Fruit fly (Drosophila melanogaster) whole organism, embryonic: ENCODE results near the gene Scr.

Experiments used
- CG10209 ChIP-seq: fragments of 200-800 bp; sonication (Bioruptor generic); optimal IDR thresholded peaks from 3 replicates; lab custom pipeline; 2017; ENCODE audit warnings: missing biosample characterization, mild to moderate bottlenecking, missing genetic modification characterization, missing genetic modification reagents
- CG11093 ChIP-seq: fragments of 200-800 bp; sonication (Bioruptor generic); IDR thresholded peaks from 3 replicates; pipeline ENCODE4 v1.3.6; 2022; ENCODE audit warnings: missing biosample characterization, missing genetic modification characterization
- CG13123 ChIP-seq: fragments of 200-800 bp; sonication (Bioruptor generic); optimal IDR thresholded peaks from 2 replicates; lab custom pipeline; 2016; ENCODE audit warnings: missing biosample characterization, missing genetic modification characterization
- CG13775 ChIP-seq: fragments of 200-800 bp; sonication (Bioruptor generic); optimal IDR thresholded peaks from 3 replicates; lab custom pipeline; 2017; ENCODE audit warnings: missing biosample characterization, mild to moderate bottlenecking, missing genetic modification characterization
- CG15011 ChIP-seq: fragments of 200-800 bp; sonication (Bioruptor generic); optimal IDR thresholded peaks from 3 replicates; lab custom pipeline; 2018; ENCODE audit warnings: missing biosample characterization, mild to moderate bottlenecking, missing genetic modification characterization
- CG15479 ChIP-seq: fragments of 200-800 bp; sonication (Bioruptor generic); optimal IDR thresholded peaks from 3 replicates; lab custom pipeline; 2019; ENCODE audit warnings: missing biosample characterization, mild to moderate bottlenecking, missing genetic modification characterization, moderate library complexity
- CG1603 ChIP-seq: fragments of 200-800 bp; sonication (Bioruptor generic); optimal IDR thresholded peaks from 2 replicates; lab custom pipeline; 2019; ENCODE audit warnings: missing biosample characterization, mild to moderate bottlenecking, missing genetic modification characterization, moderate library complexity
- CG16815 ChIP-seq: fragments of 200-800 bp; sonication (Bioruptor generic); optimal IDR thresholded peaks from 3 replicates; lab custom pipeline; 2017; ENCODE audit warnings: missing biosample characterization, mild to moderate bottlenecking, missing genetic modification characterization
- CG17385 ChIP-seq: fragments of 200-800 bp; sonication (Bioruptor generic); optimal IDR thresholded peaks from 3 replicates; lab custom pipeline; 2018; ENCODE audit warnings: missing biosample characterization, mild to moderate bottlenecking, missing genetic modification characterization
- CG1832 ChIP-seq: fragments of 200-800 bp; sonication (Bioruptor generic); optimal IDR thresholded peaks from 2 replicates; lab custom pipeline; 2017; ENCODE audit warnings: missing biosample characterization, mild to moderate bottlenecking, missing genetic modification characterization, inconsistent platforms
- CG6765 ChIP-seq: fragments of 200-800 bp; sonication (Bioruptor generic); optimal IDR thresholded peaks from 3 replicates; lab custom pipeline; 2017; ENCODE audit warnings: missing biosample characterization, mild to moderate bottlenecking, missing genetic modification characterization
- CG6791 ChIP-seq: fragments of 200-800 bp; sonication (Bioruptor generic); IDR thresholded peaks from 3 replicates; pipeline ENCODE4 v1.3.6; 2022; ENCODE audit warnings: missing biosample characterization, missing genetic modification characterization; ENCODE audit not compliant: partially characterized antibody
- CG8388 ChIP-seq: fragments of 200-800 bp; sonication (Bioruptor generic); optimal IDR thresholded peaks from 2 replicates; lab custom pipeline; 2019; ENCODE audit warnings: missing biosample characterization, mild to moderate bottlenecking, missing genetic modification characterization, moderate library complexity
- Doc2 ChIP-seq: fragments of 200-800 bp; sonication (Bioruptor generic); IDR thresholded peaks from 2 replicates; pipeline ENCODE4 v1.3.6; 2022; ENCODE audit warnings: missing biosample characterization, missing genetic modification characterization
- Ets65A ChIP-seq: fragments of 200-800 bp; sonication (Bioruptor generic); peaks from one replicate; lab custom pipeline; 2016; ENCODE audit warnings: missing biosample characterization, missing genetic modification characterization
- Kr ChIP-seq: fragments of 200-800 bp; sonication (Bioruptor generic); optimal IDR thresholded peaks from 2 replicates; lab custom pipeline; 2017; ENCODE audit warnings: missing biosample characterization, mild to moderate bottlenecking, missing genetic modification characterization
- Max ChIP-seq: fragments of 200-800 bp; sonication (Bioruptor generic); optimal IDR thresholded peaks from 2 replicates; lab custom pipeline; 2016; ENCODE audit warnings: missing biosample characterization, mild to moderate bottlenecking, missing genetic modification characterization
- Nf-YA ChIP-seq: fragments of 200-800 bp; sonication (Bioruptor generic); IDR thresholded peaks from 2 replicates; pipeline ENCODE4 v1.3.6; 2022; ENCODE audit warnings: missing biosample characterization, missing genetic modification characterization
- Nf-YB ChIP-seq: fragments of 200-800 bp; sonication (Bioruptor generic); optimal IDR thresholded peaks from 3 replicates; lab custom pipeline; 2019; ENCODE audit warnings: missing biosample characterization, mild to moderate bottlenecking, missing genetic modification characterization, moderate library complexity
- Nf-YC ChIP-seq: fragments of 200-800 bp; optimal IDR thresholded peaks from 3 replicates; lab custom pipeline; 2019; ENCODE audit warnings: missing biosample characterization, mild to moderate bottlenecking, missing genetic modification characterization, moderate library complexity
- Usf ChIP-seq: fragments of 200-800 bp; sonication (Bioruptor generic); optimal IDR thresholded peaks from 2 replicates; lab custom pipeline; 2017; ENCODE audit warnings: missing genotype, missing biosample characterization, missing genetic modification characterization
- amos ChIP-seq: fragments of 200-800 bp; sonication (Bioruptor generic); IDR thresholded peaks from 2 replicates; pipeline ENCODE4 v1.3.6; 2022; ENCODE audit warnings: missing biosample characterization, missing genetic modification characterization; ENCODE audit not compliant: partially characterized antibody
- bbx ChIP-seq: fragments of 200-800 bp; sonication (Bioruptor generic); IDR thresholded peaks from 2 replicates; pipeline ENCODE4 v1.3.6; 2022; ENCODE audit warnings: missing biosample characterization, missing genetic modification characterization; ENCODE audit not compliant: partially characterized antibody
- bowl ChIP-seq: fragments of 200-800 bp; sonication (Bioruptor generic); IDR thresholded peaks from 2 replicates; pipeline ENCODE4 v1.3.6; 2022; ENCODE audit warnings: missing biosample characterization, missing genetic modification characterization
- cwo ChIP-seq: fragments of 200-800 bp; sonication (Bioruptor generic); optimal IDR thresholded peaks from 3 replicates; lab custom pipeline; 2017; ENCODE audit warnings: missing biosample characterization, missing genetic modification characterization, mild to moderate bottlenecking, moderate library complexity, missing genetic modification reagents
- ftz-f1 ChIP-seq: fragments of 200-800 bp; sonication (Bioruptor generic); optimal IDR thresholded peaks from 2 replicates; lab custom pipeline; 2016; ENCODE audit warnings: missing biosample characterization, missing genetic modification characterization
- gsb-n ChIP-seq: fragments of 200-800 bp; sonication (Bioruptor generic); optimal IDR thresholded peaks from 3 replicates; lab custom pipeline; 2018; ENCODE audit warnings: missing biosample characterization, mild to moderate bottlenecking, missing genetic modification characterization
- lab ChIP-seq: fragments of 200-800 bp; sonication (Bioruptor generic); optimal IDR thresholded peaks from 3 replicates; lab custom pipeline; 2017; ENCODE audit warnings: missing biosample characterization, missing genetic modification characterization, mild to moderate bottlenecking, moderate library complexity, missing genetic modification reagents
- pho ChIP-seq: fragments of 200-800 bp; sonication (Bioruptor generic); optimal IDR thresholded peaks from 2 replicates; lab custom pipeline; 2016; ENCODE audit warnings: missing biosample characterization, missing genetic modification characterization
- pnt ChIP-seq: fragments of 200-800 bp; sonication (Bioruptor generic); optimal IDR thresholded peaks from 3 replicates; lab custom pipeline; 2016; ENCODE audit warnings: missing biosample characterization, missing genetic modification characterization
- pros ChIP-seq: fragments of 200-800 bp; sonication (Bioruptor generic); optimal IDR thresholded peaks from 3 replicates; lab custom pipeline; 2019; ENCODE audit warnings: missing biosample characterization, mild to moderate bottlenecking, missing genetic modification characterization, moderate library complexity
- pzg ChIP-seq: fragments of 200-800 bp; sonication (Bioruptor generic); optimal IDR thresholded peaks from 3 replicates; lab custom pipeline; 2018; ENCODE audit warnings: missing biosample characterization, mild to moderate bottlenecking, missing genetic modification characterization, moderate library complexity
- schlank ChIP-seq: fragments of 200-800 bp; sonication (Bioruptor generic); optimal IDR thresholded peaks from 2 replicates; lab custom pipeline; 2018; ENCODE audit warnings: missing biosample characterization, mild to moderate bottlenecking, missing genetic modification characterization
- sd ChIP-seq: fragments of 200-800 bp; sonication (Bioruptor generic); optimal IDR thresholded peaks from 3 replicates; lab custom pipeline; 2018; ENCODE audit warnings: missing biosample characterization, mild to moderate bottlenecking, missing genetic modification characterization, moderate library complexity
- seq ChIP-seq: fragments of 200-800 bp; sonication (Bioruptor generic); IDR thresholded peaks from 2 replicates; pipeline ENCODE4 v1.3.6; 2022; ENCODE audit warnings: missing biosample characterization, missing genetic modification characterization
- sisA ChIP-seq: fragments of 200-800 bp; sonication (Bioruptor generic); IDR thresholded peaks from 2 replicates; pipeline ENCODE4 v1.3.6; 2022; ENCODE audit warnings: missing biosample characterization, missing genetic modification characterization
- stwl ChIP-seq: fragments of 200-800 bp; sonication (Bioruptor generic); optimal IDR thresholded peaks from 3 replicates; lab custom pipeline; 2018; ENCODE audit warnings: missing biosample characterization, mild to moderate bottlenecking, missing genetic modification characterization, moderate library complexity
- tll ChIP-seq, 2 experiments: fragments of 200-800 bp in 1 of 2; fragments of >200 bp in 1 of 2; sonication (Bioruptor generic) in 1 of 2; optimal IDR thresholded peaks; 2 replicates each; lab custom pipeline; 2017 to 2019; ENCODE audit warnings: missing biosample characterization in 2 of 2, missing genetic modification characterization in 2 of 2, mild to moderate bottlenecking in 1 of 2, moderate library complexity in 1 of 2
- ttk ChIP-seq: fragments of 200-800 bp; sonication (Bioruptor generic); IDR thresholded peaks from 2 replicates; pipeline ENCODE4 v2.1.2; 2022; ENCODE audit warnings: missing biosample characterization, missing genetic modification characterization
- z ChIP-seq: fragments of 200-800 bp; sonication (Bioruptor generic); IDR thresholded peaks from 3 replicates; pipeline ENCODE4 v1.3.6; 2022; ENCODE audit warnings: missing biosample characterization, missing genetic modification characterization
- zen ChIP-seq: fragments of 200-800 bp; sonication (Bioruptor generic); optimal IDR thresholded peaks from 3 replicates; lab custom pipeline; 2018; ENCODE audit warnings: missing biosample characterization, mild to moderate bottlenecking, missing genetic modification characterization, moderate library complexity

Gene Scr

DNA sequence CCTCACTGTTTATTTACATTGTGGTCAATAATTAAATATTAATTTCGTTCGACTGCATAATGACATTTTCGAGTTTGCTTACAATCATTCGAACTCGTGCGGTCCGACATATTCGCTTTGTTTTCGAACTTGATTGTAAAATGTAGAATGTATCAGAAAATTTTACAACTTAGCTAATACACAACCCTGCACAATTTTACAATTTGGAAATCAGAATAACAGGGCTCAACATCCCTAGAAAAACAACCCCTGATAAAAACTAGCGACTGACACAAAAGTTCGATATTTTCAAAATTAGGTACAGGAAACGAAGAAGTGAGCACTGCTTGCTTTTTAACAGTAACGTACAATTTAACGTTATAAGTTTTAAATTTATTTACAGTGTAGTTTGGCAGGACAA, 43.1 kb downstream of the Scr start (continued):
- no peak for TF ChIP-seq bowl

dm6 chr3R:6805948-6806347, 43.8 kb downstream of the Scr start:
- TF ChIP-seq schlank (tag; lab: Kevin White, UChicago) (no peak), Nf-YB (peak; percentile 42), Nf-YC (peak; percentile 49), pros (peak; percentile 77), Doc2 (GFP tag; lab: Robert Waterston, UW) (no peak), z (GFP tag; lab: Robert Waterston, UW) (0 out of 3 replicates have a peak, but pooled peaks have one; percentile 46), seq (GFP tag; lab: Robert Waterston, UW) (peak; percentile 64)
- TF ChIP-seq, all 482 proteins: peak for 5

- peak; percentile 87 for TF ChIP-seq zen (tag; lab: Kevin White, UChicago)
- peak in 1 of 2 experiments; percentile 100 for TF ChIP-seq tll (GFP tag; optimal IDR thresholded peaks at IDR 0.05; lab: Kevin White, UChicago)
- TF ChIP-seq Ets65A (GFP tag; lab: Kevin White, UChicago), result peak; percentile 94
- TF ChIP-seq Kr (GFP tag; lab: Kevin White, UChicago), result peak; percentile 46
- peak; percentile 46 for TF ChIP-seq CG15479 (GFP tag; lab: Kevin White, UChicago)
- TF ChIP-seq pnt (GFP tag; lab: Kevin White, UChicago), result no peak
- no peak for TF ChIP-seq bbx (GFP tag; lab: Robert Waterston, UW)
- TF ChIP-seq stwl, result no peak
- 0 out of 2 replicates have a peak, but pooled peaks have one; percentile 31 for TF ChIP-seq Doc2 (GFP tag; lab: Robert Waterston, UW)
- TF ChIP-seq, all 482 proteins: peak for 6
Measured at dm6 chr3R:6804695-6805300, 45.0 kb downstream of the Scr start.

DNA sequence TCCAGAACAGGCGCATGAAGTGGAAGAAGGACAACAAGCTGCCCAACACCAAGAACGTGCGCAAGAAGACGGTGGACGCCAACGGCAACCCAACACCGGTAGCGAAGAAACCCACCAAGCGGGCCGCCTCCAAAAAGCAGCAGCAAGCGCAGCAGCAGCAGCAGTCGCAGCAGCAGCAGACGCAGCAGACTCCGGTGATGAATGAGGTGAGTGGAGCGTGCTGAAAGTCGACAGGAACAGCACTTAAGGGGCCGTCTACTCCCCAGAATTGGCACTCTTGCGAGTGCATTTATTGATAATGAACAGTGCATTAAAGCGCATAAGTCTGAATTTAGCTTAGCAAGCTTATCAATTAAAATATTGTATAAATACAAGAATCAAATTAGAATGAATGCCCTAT, 48.6 kb downstream of the Scr start:
- no peak for TF ChIP-seq amos (GFP tag; lab: Robert Waterston, UW)
- TF ChIP-seq sd (tag; lab: Kevin White, UChicago), result no peak
- no peak for TF ChIP-seq Max (GFP tag; lab: Kevin White, UChicago)
- no peak for TF ChIP-seq cwo (GFP tag; lab: Kevin White, UChicago)
- TF ChIP-seq pzg (GFP tag; lab: Kevin White, UChicago), result no peak
- no peak for TF ChIP-seq CG11093 (GFP tag; lab: Robert Waterston, UW)
- TF ChIP-seq CG1832 (GFP tag; lab: Kevin White, UChicago), result no peak
- TF ChIP-seq CG15011 (GFP tag; lab: Kevin White, UChicago), result no peak
- no peak for TF ChIP-seq sisA (GFP tag; lab: Robert Waterston, UW)
- TF ChIP-seq CG6791 (GFP tag; lab: Robert Waterston, UW), result no peak
- TF ChIP-seq lab (GFP tag; lab: Kevin White, UChicago), result no peak

- TF ChIP-seq CG15479 (GFP tag; lab: Kevin White, UChicago) (peak; percentile 74), CG6765 (no peak), CG8388 (GFP tag; lab: Kevin White, UChicago) (peak; percentile 42), CG1603 (tag; lab: Kevin White, UChicago) (no peak), CG17385 (GFP tag; lab: Kevin White, UChicago) (peak; percentile 48), CG13775 (GFP tag; lab: Kevin White, UChicago) (peak; percentile 42), ttk (peak; percentile 40; the same call in 1 of the 2 replicates), CG10209 (GFP tag; lab: Kevin White, UChicago) (peak; percentile 20), gsb-n (peak; percentile 83), Nf-YA (GFP tag; lab: Robert Waterston, UW) (peak; percentile 56), CG16815 (GFP tag; lab: Kevin White, UChicago) (peak; percentile 24), Usf (GFP tag; lab: Kevin White, UChicago) (peak; percentile 16), ftz-f1 (GFP tag; lab: Kevin White, UChicago) (peak; percentile 92), CG13123 (GFP tag; lab: Kevin White, UChicago) (peak; percentile 10), pho (peak; percentile 45)
Measured at dm6 chr3R:6791189-6791886, 58.4 kb downstream of the Scr start, which contains the start of gene Dfd. TSS of gene Dfd (plus strand) at chr3R:6791836.
